Worm (Caenorhabditis elegans) whole organism, L1 larva: ENCODE measurements around the gene uda-1.

Source experiments
- C04F5.9 ChIP-seq: sonication (generic microtip); optimal IDR thresholded peaks from 2 replicates; lab custom pipeline; 2016; ENCODE audit warnings: missing genetic modification characterization, missing compliant biosample characterization
- C34B4.2 ChIP-seq: sonication (generic microtip); optimal IDR thresholded peaks from 2 replicates; lab custom pipeline; 2017; ENCODE audit warnings: mild to moderate bottlenecking, missing genetic modification characterization, missing compliant biosample characterization
- F16B12.6 ChIP-seq: fragments of 150-350 bp; optimal IDR thresholded peaks from 2 replicates; lab custom pipeline; 2014; ENCODE audit warnings: missing biosample characterization, missing genetic modification characterization
- Y116A8C.19 ChIP-seq: sonication (generic microtip); optimal IDR thresholded peaks from 2 replicates; lab custom pipeline; 2016; ENCODE audit warnings: missing compliant biosample characterization, missing genetic modification characterization, borderline replicate concordance
- aly-2 ChIP-seq: fragments of 150-350 bp; optimal IDR thresholded peaks from 2 replicates; lab custom pipeline; 2014; ENCODE audit warnings: missing biosample characterization, missing genetic modification characterization
- ama-1 ChIP-seq: fragments of 150-350 bp; optimal IDR thresholded peaks from 2 replicates; lab custom pipeline; 2014
- ceh-63 ChIP-seq: fragments of 200-800 bp; sonication (Bioruptor generic); optimal IDR thresholded peaks from 2 replicates; lab custom pipeline; 2018; ENCODE audit warnings: mild to moderate bottlenecking, missing genetic modification characterization, missing compliant biosample characterization
- ceh-8 ChIP-seq: fragments of 200-800 bp; sonication (Bioruptor generic); optimal IDR thresholded peaks from 2 replicates; lab custom pipeline; 2018; ENCODE audit warnings: mild to moderate bottlenecking, missing genetic modification characterization, moderate library complexity, missing compliant biosample characterization
- ceh-90 ChIP-seq: sonication (generic microtip); optimal IDR thresholded peaks from 2 replicates; lab custom pipeline; 2016; ENCODE audit warnings: missing genetic modification characterization, missing compliant biosample characterization
- ces-1 ChIP-seq: fragments of 150-350 bp; optimal IDR thresholded peaks from 2 replicates; lab custom pipeline; 2014; ENCODE audit warnings: missing biosample characterization, missing genetic modification reagents, missing genetic modification characterization
- dsc-1 ChIP-seq: sonication (generic microtip); optimal IDR thresholded peaks from 2 replicates; lab custom pipeline; 2016; ENCODE audit warnings: mild to moderate bottlenecking, missing genetic modification characterization, missing compliant biosample characterization
- egl-13 ChIP-seq: sonication (generic microtip); optimal IDR thresholded peaks from 2 replicates; lab custom pipeline; 2016; ENCODE audit warnings: missing genotype, missing genetic modification reagents, missing genetic modification characterization, missing compliant biosample characterization
- elt-3 ChIP-seq, 6 experiments: fragments of 150-350 bp in 1 of 6; sonication (generic microtip); optimal IDR thresholded peaks; 2 replicates each; lab custom pipeline; 2017 to 2018; ENCODE audit warnings: missing biosample characterization in 6 of 6, missing genetic modification characterization in 6 of 6, inconsistent platforms in 1 of 6
- ets-5 ChIP-seq: fragments of 200-800 bp; sonication (Bioruptor generic); IDR thresholded peaks from 2 replicates; pipeline ENCODE4 v1.3.6; 2022; ENCODE audit warnings: missing genetic modification characterization, missing compliant biosample characterization
- fkh-10 ChIP-seq: sonication (generic microtip); optimal IDR thresholded peaks from 2 replicates; lab custom pipeline; 2017; ENCODE audit warnings: missing biosample characterization, missing genetic modification reagents, missing genetic modification characterization
- fkh-4 ChIP-seq: sonication (generic microtip); optimal IDR thresholded peaks from 2 replicates; lab custom pipeline; 2016; ENCODE audit warnings: missing compliant biosample characterization, missing genetic modification characterization, borderline replicate concordance
- fkh-8 ChIP-seq: sonication (generic microtip); optimal IDR thresholded peaks from 2 replicates; lab custom pipeline; 2016; ENCODE audit warnings: mild to moderate bottlenecking, missing genetic modification characterization, missing compliant biosample characterization
- fos-1 ChIP-seq: fragments of 150-350 bp; optimal IDR thresholded peaks from 2 replicates; lab custom pipeline; 2014; ENCODE audit warnings: missing biosample characterization, missing genetic modification characterization
- grh-1 ChIP-seq: fragments of 200-800 bp; sonication (Bioruptor generic); IDR thresholded peaks from 2 replicates; pipeline ENCODE4 v1.3.6; 2022; ENCODE audit warnings: missing genetic modification reagents, missing genetic modification characterization, missing compliant biosample characterization
- hlh-17 ChIP-seq: fragments of 200-800 bp; sonication (Bioruptor generic); optimal IDR thresholded peaks from 2 replicates; lab custom pipeline; 2018; ENCODE audit warnings: missing genetic modification characterization, mild to moderate bottlenecking, missing compliant biosample characterization, moderate library complexity, borderline replicate concordance
- hlh-4 ChIP-seq: sonication (generic microtip); optimal IDR thresholded peaks from 2 replicates; lab custom pipeline; 2016; ENCODE audit warnings: mild to moderate bottlenecking, missing genetic modification characterization, missing compliant biosample characterization
- hpl-2 ChIP-seq: fragments of 150-350 bp; optimal IDR thresholded peaks from 2 replicates; lab custom pipeline; 2014; ENCODE audit warnings: missing biosample characterization, missing genetic modification reagents, missing genetic modification characterization
- isw-1 ChIP-seq: fragments of 200-800 bp; sonication (Bioruptor generic); IDR thresholded peaks from 2 replicates; pipeline ENCODE4 v1.3.6; 2022; ENCODE audit warnings: missing genetic modification characterization, missing compliant biosample characterization
- jun-1 ChIP-seq: fragments of 150-350 bp; optimal IDR thresholded peaks from 2 replicates; lab custom pipeline; 2014; ENCODE audit warnings: missing biosample characterization, missing genetic modification reagents, missing genetic modification characterization
- lin-13 ChIP-seq: fragments of 150-350 bp; optimal IDR thresholded peaks from 2 replicates; lab custom pipeline; 2014; ENCODE audit warnings: missing biosample characterization, missing genetic modification reagents, missing genetic modification characterization
- lin-14 ChIP-seq: fragments of 200-800 bp; sonication (Bioruptor generic); optimal IDR thresholded peaks from 2 replicates; lab custom pipeline; 2018; ENCODE audit warnings: mild to moderate bottlenecking, missing genetic modification characterization, moderate library complexity, missing compliant biosample characterization
- lin-15B ChIP-seq: fragments of 150-350 bp; sonication (generic microtip); optimal IDR thresholded peaks from 3 replicates; lab custom pipeline; 2014; ENCODE audit warnings: missing biosample characterization, missing genetic modification characterization
- lin-35 ChIP-seq, 2 experiments: fragments of 150-350 bp; optimal IDR thresholded peaks; 2 replicates each; lab custom pipeline; 2014; ENCODE audit warnings: missing biosample characterization in 2 of 2, missing genetic modification characterization in 2 of 2, missing genetic modification reagents in 2 of 2
- lsy-2 ChIP-seq, 2 experiments: fragments of 150-350 bp; optimal IDR thresholded peaks; 2 replicates each; lab custom pipeline; 2014; ENCODE audit warnings: missing biosample characterization in 2 of 2, missing genetic modification characterization in 2 of 2
- mab-9 ChIP-seq: fragments of 200-800 bp; sonication (Bioruptor generic); IDR thresholded peaks from 2 replicates; pipeline ENCODE4 v1.3.6; 2022; ENCODE audit warnings: missing genetic modification reagents, missing genetic modification characterization, missing compliant biosample characterization
- mdl-1 ChIP-seq, 2 experiments: fragments of 150-350 bp; optimal IDR thresholded peaks; 2 replicates each; lab custom pipeline; 2014 to 2017; ENCODE audit warnings: missing biosample characterization in 2 of 2, missing genetic modification characterization in 2 of 2, inconsistent platforms in 1 of 2
- nhr-11 ChIP-seq: fragments of 150-350 bp; optimal IDR thresholded peaks from 2 replicates; lab custom pipeline; 2014; ENCODE audit warnings: missing biosample characterization, missing genetic modification characterization
- nhr-12 ChIP-seq: sonication (generic microtip); optimal IDR thresholded peaks from 2 replicates; lab custom pipeline; 2017; ENCODE audit warnings: missing biosample characterization, missing genetic modification characterization
- nhr-20 ChIP-seq: sonication (generic microtip); optimal IDR thresholded peaks from 2 replicates; lab custom pipeline; 2016; ENCODE audit warnings: mild to moderate bottlenecking, missing genetic modification characterization, missing compliant biosample characterization
- nhr-47 ChIP-seq: sonication (generic microtip); optimal IDR thresholded peaks from 2 replicates; lab custom pipeline; 2016; ENCODE audit warnings: mild to moderate bottlenecking, missing genetic modification characterization, moderate library complexity, missing compliant biosample characterization
- nhr-71 ChIP-seq: sonication (generic microtip); optimal IDR thresholded peaks from 2 replicates; lab custom pipeline; 2016; ENCODE audit warnings: mild to moderate bottlenecking, missing genetic modification characterization, moderate library complexity, missing compliant biosample characterization
- pag-3 ChIP-seq: sonication (generic microtip); optimal IDR thresholded peaks from 2 replicates; lab custom pipeline; 2017; ENCODE audit warnings: missing genetic modification characterization, mild to moderate bottlenecking, missing compliant biosample characterization, antibody characterized with exemption, borderline replicate concordance; ENCODE audit not compliant: insufficient read depth
- skn-1 ChIP-seq: fragments of 150-350 bp; optimal IDR thresholded peaks from 2 replicates; lab custom pipeline; 2014; ENCODE audit warnings: missing biosample characterization, missing genetic modification characterization
- snpc-4 ChIP-seq: fragments of 150-350 bp; optimal IDR thresholded peaks from 2 replicates; lab custom pipeline; 2014; ENCODE audit warnings: missing biosample characterization, missing genetic modification characterization
- snu-23 ChIP-seq: sonication (generic microtip); optimal IDR thresholded peaks from 2 replicates; lab custom pipeline; 2016; ENCODE audit warnings: missing genetic modification characterization, missing compliant biosample characterization
- sox-4 ChIP-seq: sonication (generic microtip); optimal IDR thresholded peaks from 2 replicates; lab custom pipeline; 2016; ENCODE audit warnings: missing genetic modification characterization, missing compliant biosample characterization
- sptf-1 ChIP-seq: fragments of 150-350 bp; optimal IDR thresholded peaks from 2 replicates; lab custom pipeline; 2014; ENCODE audit warnings: missing biosample characterization, missing genetic modification characterization
- sup-37 ChIP-seq: fragments of 200-800 bp; sonication (Bioruptor generic); optimal IDR thresholded peaks from 2 replicates; lab custom pipeline; 2018; ENCODE audit warnings: mild to moderate bottlenecking, missing genetic modification characterization, missing compliant biosample characterization
- swsn-7 ChIP-seq: sonication (generic microtip); optimal IDR thresholded peaks from 2 replicates; lab custom pipeline; 2016; ENCODE audit warnings: missing genetic modification characterization, missing compliant biosample characterization
- tbx-2 ChIP-seq: sonication (generic microtip); optimal IDR thresholded peaks from 2 replicates; lab custom pipeline; 2016; ENCODE audit warnings: missing genetic modification characterization, missing compliant biosample characterization
- tlp-1 ChIP-seq: fragments of 150-350 bp; optimal IDR thresholded peaks from 2 replicates; lab custom pipeline; 2014; ENCODE audit warnings: missing biosample characterization, missing genetic modification characterization
- unc-30 ChIP-seq: sonication (generic microtip); optimal IDR thresholded peaks from 2 replicates; lab custom pipeline; 2017; ENCODE audit warnings: missing biosample characterization, missing genetic modification characterization
- unc-62 ChIP-seq: fragments of 150-350 bp; optimal IDR thresholded peaks from 2 replicates; lab custom pipeline; 2014; ENCODE audit warnings: missing biosample characterization, missing genetic modification reagents, missing genetic modification characterization
- vab-15 ChIP-seq: sonication (generic microtip); optimal IDR thresholded peaks from 2 replicates; lab custom pipeline; 2017; ENCODE audit warnings: missing genotype, mild to moderate bottlenecking, missing genetic modification characterization, missing compliant biosample characterization
- xbp-1 ChIP-seq: sonication (generic microtip); optimal IDR thresholded peaks from 2 replicates; lab custom pipeline; 2016; ENCODE audit warnings: missing genetic modification characterization, missing compliant biosample characterization
- ztf-4 ChIP-seq: fragments of 150-350 bp; optimal IDR thresholded peaks from 2 replicates; lab custom pipeline; 2014; ENCODE audit warnings: missing biosample characterization, missing genetic modification characterization

Gene uda-1

ce11 chrV:9965891-9966290 lies 38.7 kb upstream of the uda-1 start:
- no peak for TF ChIP-seq mdl-1 (tag; optimal IDR thresholded peaks at IDR 0.05; lab: Kevin White, UChicago)
- TF ChIP-seq fkh-8 (tag; lab: Kevin White, UChicago) = peak; percentile 33
- peak; percentile 21 for TF ChIP-seq lin-14

- TF ChIP-seq Y116A8C.19 (tag; lab: Kevin White, UChicago) = no peak
- no peak for TF ChIP-seq nhr-11 (tag; lab: Kevin White, UChicago)
- TF ChIP-seq tlp-1 = no peak
- TF ChIP-seq unc-30 (tag; lab: Kevin White, UChicago) = no peak
- TF ChIP-seq lsy-2 (tag; optimal IDR thresholded peaks at IDR 0.05; lab: Kevin White, UChicago) = peak; percentile 49 to 52
- TF ChIP-seq dsc-1 (tag; lab: Kevin White, UChicago) = peak; percentile 63
- peak; percentile 81 for TF ChIP-seq snu-23 (GFP tag; lab: Kevin White, UChicago)
- peak; percentile 72 for TF ChIP-seq swsn-7
- TF ChIP-seq C34B4.2 (tag; lab: Kevin White, UChicago) = no peak
- TF ChIP-seq grh-1 (GFP tag; lab: Robert Waterston, UW) = peak; percentile 31; the same call in 1 of the 2 replicates
- no peak for TF ChIP-seq hpl-2 (GFP tag; lab: Kevin White, UChicago)
- TF ChIP-seq xbp-1 (tag; lab: Kevin White, UChicago) = peak; percentile 54
- TF ChIP-seq lin-13 (GFP tag; lab: Kevin White, UChicago) = no peak
- TF ChIP-seq nhr-20 (tag; lab: Kevin White, UChicago) = peak; percentile 72
- TF ChIP-seq lin-14 = peak; percentile 76
- peak; percentile 37 for TF ChIP-seq egl-13 (tag; lab: Kevin White, UChicago)
- no peak for TF ChIP-seq isw-1 (GFP tag; lab: Robert Waterston, UW)
- no peak for TF ChIP-seq sptf-1 (tag; lab: Kevin White, UChicago)
- TF ChIP-seq ces-1 (GFP tag; lab: Kevin White, UChicago) = no peak
- TF ChIP-seq ceh-63 = peak; percentile 24
- TF ChIP-seq snpc-4 (tag; lab: Kevin White, UChicago) = peak; percentile 10
- TF ChIP-seq vab-15 (tag; lab: Kevin White, UChicago) = no peak
- peak; percentile 69 for TF ChIP-seq tbx-2 (tag; lab: Kevin White, UChicago)
- TF ChIP-seq skn-1 = peak; percentile 76
- TF ChIP-seq fkh-8 (tag; lab: Kevin White, UChicago) = peak; percentile 48
- no peak for TF ChIP-seq ztf-4 (tag; lab: Kevin White, UChicago)
- peak; percentile 15 for TF ChIP-seq fos-1 (tag; lab: Kevin White, UChicago)
- no peak for TF ChIP-seq elt-3 (tag; optimal IDR thresholded peaks at IDR 0.05; lab: Kevin White, UChicago)
- peak; percentile 4 for TF ChIP-seq jun-1 (tag; lab: Kevin White, UChicago)
- no peak for TF ChIP-seq sox-4 (tag; lab: Kevin White, UChicago)
- TF ChIP-seq mab-9 (GFP tag; lab: Robert Waterston, UW) = 0 out of 2 replicates have a peak, but pooled peaks have one; percentile 33
- no peak for TF ChIP-seq fkh-4
- no peak for TF ChIP-seq fkh-10
- no peak for TF ChIP-seq hlh-4 (tag; lab: Kevin White, UChicago)
- no peak for TF ChIP-seq aly-2
- no peak for TF ChIP-seq ama-1 (lab: Kevin White, UChicago)
- peak; percentile 22 for TF ChIP-seq C04F5.9 (tag; lab: Kevin White, UChicago)
- TF ChIP-seq ceh-90 (tag; lab: Kevin White, UChicago) = no peak
- peak; percentile 36 for TF ChIP-seq lin-15B
- no peak for TF ChIP-seq pag-3 (tag; lab: Kevin White, UChicago)
- TF ChIP-seq ets-5 (GFP tag; lab: Robert Waterston, UW) = no peak
- TF ChIP-seq unc-62 (GFP tag; lab: Kevin White, UChicago) = no peak
- TF ChIP-seq F16B12.6 = peak; percentile 30
- no peak for TF ChIP-seq nhr-12 (tag; lab: Kevin White, UChicago)
- peak; percentile 17 for TF ChIP-seq ceh-8 (GFP tag; lab: Kevin White, UChicago)
- TF ChIP-seq hlh-17 = no peak
- TF ChIP-seq nhr-47 = peak; percentile 69
- TF ChIP-seq lin-35 (GFP tag; optimal IDR thresholded peaks at IDR 0.05; lab: Kevin White, UChicago) = peak; percentile 45 to 74
- TF ChIP-seq sup-37 (GFP tag; lab: Kevin White, UChicago) = no peak
- peak; percentile 75 for TF ChIP-seq nhr-71 (tag; lab: Kevin White, UChicago)
Observed at ce11 chrV:9970119-9970518, 34.4 kb upstream of the uda-1 start.
